ENCODE assay signal across 1 worm cellular context in the genomic region with DNA sequence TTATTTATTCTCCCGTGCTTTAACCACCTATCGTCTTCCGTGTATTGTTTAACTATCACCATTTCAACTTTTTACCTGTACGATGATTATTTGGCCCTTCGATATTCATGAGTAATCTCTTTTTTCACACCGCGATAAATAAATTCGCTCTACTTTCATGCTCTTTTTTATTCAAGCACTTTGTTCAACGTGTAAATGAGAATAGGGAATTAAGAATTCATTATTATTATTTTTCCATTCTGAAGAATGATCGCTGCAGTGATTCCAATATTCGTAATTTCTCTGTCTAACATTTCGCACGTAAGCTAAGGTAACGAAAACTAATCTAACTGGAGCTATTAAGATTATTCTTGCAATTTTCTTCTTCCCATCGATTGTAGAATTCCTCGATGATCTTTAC.
TF ChIP-seq lines count a peak whose summit lies in the region.

T05G5.4 (plus strand) TSS at position 241 of the 400 bp plus-strand sequence.

TF ChIP-seq in whole organism, young adult, 124 proteins besides CTCF, POLR2A, EP300 and RAD21 (continued from another document):
- TF ChIP-seq efl-1 (GFP tag; optimal IDR thresholded peaks at IDR 0.05; lab: Kevin White, UChicago) (no peak), ceh-100 (GFP tag; IDR thresholded peaks at IDR 0.05; lab: Robert Waterston, UW) (peak; percentile 63), F57C9.4 (tag; optimal IDR thresholded peaks at IDR 0.05; lab: Kevin White, UChicago) (no peak), F33H1.4 (GFP tag; IDR thresholded peaks at IDR 0.05; lab: Robert Waterston, UW) (no peak), F37B4.10 (GFP tag; IDR thresholded peaks at IDR 0.05; lab: Robert Waterston, UW) (no peak), attf-6 (GFP tag; IDR thresholded peaks at IDR 0.05; lab: Robert Waterston, UW) (peak; percentile 37; the same call in 1 of the 2 replicates), F10E7.11 (tag; optimal IDR thresholded peaks at IDR 0.05; lab: Kevin White, UChicago) (no peak)
TF ChIP-seq in whole organism, young adult: peak in this region for 25.
